Fruit fly (Drosophila melanogaster) whole organism, larva: ENCODE data around the gene CG31861.

Source experiments
- noc ChIP-seq: fragments of 200-800 bp; sonication (Bioruptor generic); optimal IDR thresholded peaks from 3 replicates; lab custom pipeline; 2019; ENCODE audit warnings: missing biosample characterization, mild to moderate bottlenecking, missing genetic modification characterization, moderate library complexity

Gene CG31861

DNA sequence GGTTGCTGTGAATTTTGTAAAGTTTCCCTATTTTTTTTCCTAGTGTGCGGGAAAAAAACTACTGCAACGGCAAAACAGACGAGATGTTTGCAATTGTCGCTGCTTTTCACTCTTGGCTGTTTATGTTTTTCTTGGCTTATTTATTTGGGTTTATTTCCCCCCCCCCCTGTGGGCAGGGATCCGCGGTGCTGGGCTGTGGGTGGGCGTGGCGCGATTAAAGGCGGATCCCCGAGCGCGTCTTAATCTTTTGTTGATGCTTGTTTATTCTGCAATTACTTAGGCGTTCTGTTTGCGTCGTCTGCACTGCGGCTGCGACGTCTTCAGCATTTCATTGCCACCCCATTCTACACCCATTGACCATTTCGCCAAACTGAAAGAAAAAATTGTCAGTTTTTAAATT, 33.3 kb downstream of the CG31861 start:
- no peak for TF ChIP-seq noc (tag; lab: Kevin White, UChicago)

DNA sequence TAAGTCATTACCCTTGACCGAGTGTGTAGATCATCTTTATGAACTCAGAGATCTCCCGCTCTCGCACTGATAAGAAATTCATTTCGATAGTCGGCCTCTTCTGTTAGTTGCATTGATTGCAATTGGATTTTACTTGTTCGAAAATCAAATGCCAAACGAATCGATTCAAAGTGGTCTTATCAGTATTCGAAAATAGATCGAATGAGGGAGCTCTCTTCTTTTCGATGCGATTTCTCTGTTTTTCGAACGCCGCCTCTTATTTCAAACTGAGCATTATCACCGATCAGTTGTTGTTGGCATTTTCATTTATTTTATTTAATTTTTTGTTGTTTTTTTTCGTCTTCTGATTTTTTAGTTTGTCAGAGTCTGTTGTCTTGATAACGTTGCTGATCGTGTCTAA, 39.4 kb downstream of the CG31861 start:
- TF ChIP-seq noc (tag; lab: Kevin White, UChicago) = no peak

DNA sequence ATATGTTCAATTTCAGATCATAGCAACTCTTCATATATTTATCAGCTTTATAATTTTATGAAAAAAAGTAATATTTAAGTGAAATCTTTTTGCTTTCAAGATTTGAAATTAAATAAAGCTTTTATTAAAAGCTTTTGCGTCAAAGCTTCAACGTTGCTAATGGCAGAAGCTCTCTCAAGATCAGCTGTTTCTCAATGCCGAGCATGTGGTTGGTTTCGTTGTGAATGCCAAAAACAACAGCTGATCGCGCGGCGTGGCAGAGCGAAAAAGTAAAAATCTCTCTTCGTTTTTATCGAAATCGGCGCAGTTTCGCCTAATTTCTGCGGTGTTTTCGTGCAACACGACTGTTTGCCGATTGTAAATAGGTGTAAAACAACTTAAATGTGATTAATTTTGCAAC, 46.0 kb downstream of the CG31861 start, which contains the start of gene CG31759:
CG31759 (plus strand) TSS at position 161 of the 400 bp plus-strand sequence.
- TF ChIP-seq noc (tag; lab: Kevin White, UChicago) = no peak
